Fruit fly (Drosophila melanogaster): Measurements from ENCODE around the gene Sfp24Bd.

The Sfp24Bd gene

dm6 chr2L:3647521-3648172 lies 21.3 kb downstream of the Sfp24Bd start (continued):
- no peak for TF ChIP-seq Xbp1 (GFP tag; optimal IDR thresholded peaks at IDR 0.05)
- TF ChIP-seq peb (GFP tag; IDR thresholded peaks at IDR 0.05): no peak
- TF ChIP-seq CG2116 (GFP tag; optimal IDR thresholded peaks at IDR 0.05): no peak
- TF ChIP-seq sens-2 (GFP tag; IDR thresholded peaks at IDR 0.05): no peak
- TF ChIP-seq prd (optimal IDR thresholded peaks at IDR 0.05): no peak
- no peak for TF ChIP-seq prd (GFP tag; IDR thresholded peaks at IDR 0.05)
- TF ChIP-seq fru (optimal IDR thresholded peaks at IDR 0.05): no peak
- no peak for TF ChIP-seq CG9876 (GFP tag; optimal IDR thresholded peaks at IDR 0.05)
- no peak for TF ChIP-seq Sry-β (GFP tag; optimal IDR thresholded peaks at IDR 0.05)
- no peak for TF ChIP-seq CG31388 (GFP tag; optimal IDR thresholded peaks at IDR 0.05)
- no peak for TF ChIP-seq usp (GFP tag; optimal IDR thresholded peaks at IDR 0.05)
- no peak for TF ChIP-seq CG9817 (tag; optimal IDR thresholded peaks at IDR 0.05)
- TF ChIP-seq CG1792 (GFP tag; optimal IDR thresholded peaks at IDR 0.05): no peak
- TF ChIP-seq HmgZ (tag; optimal IDR thresholded peaks at IDR 0.05): no peak
- no peak for TF ChIP-seq CG4328 (GFP tag; optimal IDR thresholded peaks at IDR 0.05)
- TF ChIP-seq Abd-B (GFP tag; optimal IDR thresholded peaks at IDR 0.05): no peak
- TF ChIP-seq h (optimal IDR thresholded peaks at IDR 0.05): no peak
- no peak for TF ChIP-seq her (GFP tag; optimal IDR thresholded peaks at IDR 0.05)
- TF ChIP-seq CG30431 (GFP tag; optimal IDR thresholded peaks at IDR 0.05): no peak
- TF ChIP-seq br (optimal IDR thresholded peaks at IDR 0.05): no peak

dm6 chr2L:3646041-3646440 lies 22.9 kb downstream of the Sfp24Bd start:
- TF ChIP-seq CG8359 (GFP tag; optimal IDR thresholded peaks at IDR 0.05; ENCODE audit: borderline replicate concordance) (no peak), mirr (GFP tag; optimal IDR thresholded peaks at IDR 0.05) (no peak), CG7357 (GFP tag; IDR thresholded peaks at IDR 0.05) (no peak), CG4424 (GFP tag; optimal IDR thresholded peaks at IDR 0.05) (no peak), CG2202 (tag; optimal IDR thresholded peaks at IDR 0.05) (no peak), tin (GFP tag; optimal IDR thresholded peaks at IDR 0.05) (no peak), CG11456 (GFP tag; IDR thresholded peaks at IDR 0.05) (no peak), CG2120 (GFP tag; optimal IDR thresholded peaks at IDR 0.05) (no peak), bbx (GFP tag; IDR thresholded peaks at IDR 0.05; ENCODE audit: partially characterized antibody) (peak; percentile 65), TFAM (GFP tag; optimal IDR thresholded peaks at IDR 0.05) (no peak), Six4 (GFP tag; optimal IDR thresholded peaks at IDR 0.05) (no peak), Rfx (GFP tag; IDR thresholded peaks at IDR 0.05) (peak; percentile 11; the same call in 1 of the 2 replicates), H2.0 (GFP tag; IDR thresholded peaks at IDR 0.05) (no peak), trem (tag; optimal IDR thresholded peaks at IDR 0.05) (no peak), CG2116 (GFP tag; optimal IDR thresholded peaks at IDR 0.05) (no peak), Kr (GFP tag; optimal IDR thresholded peaks at IDR 0.05) (no peak), sd (tag; optimal IDR thresholded peaks at IDR 0.05) (peak; percentile 54), CG5245 (GFP tag; optimal IDR thresholded peaks at IDR 0.05) (no peak), CG1647 (GFP tag; optimal IDR thresholded peaks at IDR 0.05) (no peak), Ptx1 (GFP tag; IDR thresholded peaks at IDR 0.05) (no peak), CG32767 (GFP tag; IDR thresholded peaks at IDR 0.05) (no peak), sna (GFP tag; IDR thresholded peaks at IDR 0.05; ENCODE audit: partially characterized antibody) (0 out of 2 replicates have a peak, but pooled peaks have one; percentile 26), CG7839 (tag; optimal IDR thresholded peaks at IDR 0.05) (no peak), CG13894 (tag; optimal IDR thresholded peaks at IDR 0.05) (no peak), CG18764 (GFP tag; optimal IDR thresholded peaks at IDR 0.05) (no peak), HLH4C (GFP tag; IDR thresholded peaks at IDR 0.05; ENCODE audit: partially characterized antibody) (peak; percentile 56; the same call in 2 of the 3 replicates), YL-1 (GFP tag; optimal IDR thresholded peaks at IDR 0.05) (no peak), Sox102F (GFP tag; optimal IDR thresholded peaks at IDR 0.05) (no peak), Nf-YB (GFP tag; optimal IDR thresholded peaks at IDR 0.05) (peak; percentile 43), CG12104 (GFP tag; optimal IDR thresholded peaks at IDR 0.05) (no peak), CG8478 (optimal IDR thresholded peaks at IDR 0.05) (no peak), HLH54F (GFP tag; optimal IDR thresholded peaks at IDR 0.05) (no peak), Opbp (GFP tag; IDR thresholded peaks at IDR 0.05; ENCODE audit: partially characterized antibody) (0 out of 3 replicates have a peak, but pooled peaks have one; percentile 45), so (GFP tag; IDR thresholded peaks at IDR 0.05) (no peak)
